Worm (Caenorhabditis elegans) whole organism, L2 larva: ENCODE data around the gene R04B3.2.

ENCODE experiments used
- R02D3.7 ChIP-seq: fragments of 150-350 bp; optimal IDR thresholded peaks from 2 replicates; lab custom pipeline; 2014; ENCODE audit warnings: missing biosample characterization, missing genetic modification characterization
- alr-1 ChIP-seq: fragments of 150-350 bp; optimal IDR thresholded peaks from 2 replicates; lab custom pipeline; 2014; ENCODE audit warnings: missing biosample characterization, missing genetic modification characterization
- ama-1 ChIP-seq: fragments of 150-350 bp; optimal IDR thresholded peaks from 2 replicates; lab custom pipeline; 2018; ENCODE audit warnings: inconsistent platforms
- ceh-82 ChIP-seq: fragments of 150-350 bp; optimal IDR thresholded peaks from 2 replicates; lab custom pipeline; 2014; ENCODE audit warnings: missing biosample characterization, missing genetic modification characterization
- crh-2 ChIP-seq: sonication (generic microtip); optimal IDR thresholded peaks from 2 replicates; lab custom pipeline; 2017; ENCODE audit warnings: missing biosample characterization, missing genetic modification characterization
- elt-1 ChIP-seq: fragments of 150-350 bp; optimal IDR thresholded peaks from 2 replicates; lab custom pipeline; 2014; ENCODE audit warnings: missing biosample characterization, missing genetic modification characterization
- mdl-1 ChIP-seq, 2 experiments: fragments of 150-350 bp in 1 of 2; sonication (generic microtip) in 1 of 2; optimal IDR thresholded peaks; 2 replicates each; lab custom pipeline; 2017; ENCODE audit warnings: missing biosample characterization in 2 of 2, missing genetic modification characterization in 2 of 2
- nhr-21 ChIP-seq: fragments of 150-350 bp; optimal IDR thresholded peaks from 2 replicates; lab custom pipeline; 2014; ENCODE audit warnings: missing biosample characterization, missing genetic modification characterization
- nhr-237 ChIP-seq: fragments of 150-350 bp; optimal IDR thresholded peaks from 2 replicates; lab custom pipeline; 2014; ENCODE audit warnings: missing biosample characterization, missing genetic modification characterization
- nhr-77 ChIP-seq: fragments of 150-350 bp; optimal IDR thresholded peaks from 2 replicates; lab custom pipeline; 2014; ENCODE audit warnings: missing biosample characterization, missing genetic modification characterization
- skn-1 ChIP-seq: sonication (generic microtip); optimal IDR thresholded peaks from 2 replicates; lab custom pipeline; 2017; ENCODE audit warnings: missing biosample characterization, missing genetic modification characterization

DNA sequence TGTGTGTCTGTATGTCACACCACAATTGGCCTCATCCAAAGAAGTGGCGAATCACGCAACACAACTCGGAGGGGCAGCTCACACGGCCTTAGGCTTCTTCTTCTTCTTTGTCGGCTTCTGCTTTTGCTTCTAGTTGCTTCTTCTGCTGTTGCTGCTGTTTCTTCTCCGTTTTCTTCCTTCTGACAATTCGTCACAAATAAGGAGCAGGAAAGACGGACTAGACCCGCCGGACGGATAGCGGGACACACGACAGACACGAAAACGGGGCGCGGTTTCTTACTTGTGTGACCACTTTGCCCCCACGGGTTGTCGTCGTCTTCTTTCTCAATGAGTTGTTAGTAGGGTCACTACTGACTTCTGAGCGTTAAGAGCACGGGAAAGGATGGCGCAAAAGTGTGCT lies 17.4 kb downstream of the R04B3.2 start:
- no peak for TF ChIP-seq nhr-21 (tag; lab: Kevin White, UChicago)
- no peak for TF ChIP-seq R02D3.7
- TF ChIP-seq ama-1 (lab: Kevin White, UChicago): no peak
- TF ChIP-seq crh-2 (tag; lab: Kevin White, UChicago): no peak
- TF ChIP-seq ceh-82 (tag; lab: Kevin White, UChicago): no peak
- no peak for TF ChIP-seq alr-1 (tag; lab: Kevin White, UChicago)
- no peak for TF ChIP-seq elt-1 (tag; lab: Kevin White, UChicago)
- no peak for TF ChIP-seq mdl-1 (tag; optimal IDR thresholded peaks at IDR 0.05; lab: Kevin White, UChicago)
- TF ChIP-seq nhr-237 (tag; lab: Kevin White, UChicago): no peak
- no peak for TF ChIP-seq nhr-77 (tag; lab: Kevin White, UChicago)
- TF ChIP-seq skn-1 (tag; lab: Kevin White, UChicago): no peak
